Fruit fly (Drosophila melanogaster) whole organism, prepupa: ENCODE data around the gene CG1840.

Experiments
- CG10631 ChIP-seq: fragments of 200-800 bp; sonication (Bioruptor generic); optimal IDR thresholded peaks from 2 replicates; lab custom pipeline; 2016; ENCODE audit warnings: missing biosample characterization, missing genetic modification characterization
- CG11762 ChIP-seq: fragments of 200-800 bp; sonication (Bioruptor generic); optimal IDR thresholded peaks from 3 replicates; lab custom pipeline; 2016; ENCODE audit warnings: missing biosample characterization, missing genetic modification characterization; ENCODE audit not compliant: insufficient read depth
- CG11902 ChIP-seq: fragments of 200-800 bp; sonication (Bioruptor generic); optimal IDR thresholded peaks from 3 replicates; lab custom pipeline; 2016; ENCODE audit warnings: missing biosample characterization, missing genetic modification characterization
- CG15336 ChIP-seq: fragments of 200-800 bp; sonication (Bioruptor generic); IDR thresholded peaks from 2 replicates; pipeline ENCODE4 v1.3.6; 2022; ENCODE audit warnings: missing biosample characterization, missing genetic modification characterization
- CG1621 ChIP-seq: fragments of 200-800 bp; sonication (Bioruptor generic); optimal IDR thresholded peaks from 3 replicates; lab custom pipeline; 2018; ENCODE audit warnings: missing biosample characterization, mild to moderate bottlenecking, missing genetic modification characterization
- CG16779 ChIP-seq: fragments of 200-800 bp; sonication (Bioruptor generic); optimal IDR thresholded peaks from 3 replicates; lab custom pipeline; 2017; ENCODE audit warnings: missing biosample characterization, mild to moderate bottlenecking, missing genetic modification characterization
- CG31627 ChIP-seq: fragments of 200-800 bp; sonication (Bioruptor generic); optimal IDR thresholded peaks from 3 replicates; lab custom pipeline; 2016; ENCODE audit warnings: missing biosample characterization, missing genetic modification characterization
- CG32006 ChIP-seq: fragments of 200-800 bp; sonication (Bioruptor generic); optimal IDR thresholded peaks from 3 replicates; lab custom pipeline; 2017; ENCODE audit warnings: missing biosample characterization, mild to moderate bottlenecking, missing genetic modification characterization
- CG34406 ChIP-seq: fragments of 200-800 bp; sonication (Bioruptor generic); optimal IDR thresholded peaks from 3 replicates; lab custom pipeline; 2016; ENCODE audit warnings: missing biosample characterization, missing genetic modification characterization
- CG3919 ChIP-seq: fragments of 200-800 bp; sonication (Bioruptor generic); optimal IDR thresholded peaks from 3 replicates; lab custom pipeline; 2016; ENCODE audit warnings: missing biosample characterization, missing genetic modification characterization
- CG4318 ChIP-seq: fragments of 200-800 bp; sonication (Bioruptor generic); optimal IDR thresholded peaks from 3 replicates; lab custom pipeline; 2017; ENCODE audit warnings: missing biosample characterization, mild to moderate bottlenecking, missing genetic modification characterization
- CG6163 ChIP-seq: fragments of 200-800 bp; sonication (Bioruptor generic); IDR thresholded peaks from 3 replicates; pipeline ENCODE4 v1.3.6; 2022; ENCODE audit warnings: missing biosample characterization, missing genetic modification characterization
- CG6276 ChIP-seq: fragments of 200-800 bp; sonication (Bioruptor generic); optimal IDR thresholded peaks from 2 replicates; lab custom pipeline; 2017; ENCODE audit warnings: missing biosample characterization, mild to moderate bottlenecking, missing genetic modification characterization
- CG6792 ChIP-seq: fragments of 200-800 bp; sonication (Bioruptor generic); optimal IDR thresholded peaks from 3 replicates; lab custom pipeline; 2016; ENCODE audit warnings: missing biosample characterization, missing genetic modification characterization
- CG6808 ChIP-seq: fragments of 200-800 bp; sonication (Bioruptor generic); optimal IDR thresholded peaks from 3 replicates; lab custom pipeline; 2017; ENCODE audit warnings: missing biosample characterization, missing genetic modification characterization, mild to moderate bottlenecking, moderate library complexity, missing genetic modification reagents
- CG6854 ChIP-seq: fragments of 200-800 bp; sonication (Bioruptor generic); optimal IDR thresholded peaks from 2 replicates; lab custom pipeline; 2017; ENCODE audit warnings: missing biosample characterization, mild to moderate bottlenecking, missing genetic modification characterization
- CG7368 ChIP-seq: fragments of 200-800 bp; sonication (Bioruptor generic); optimal IDR thresholded peaks from 3 replicates; lab custom pipeline; 2016; ENCODE audit warnings: missing biosample characterization, missing genetic modification characterization
- CG8119 ChIP-seq: fragments of 200-800 bp; sonication (Bioruptor generic); IDR thresholded peaks from 3 replicates; pipeline ENCODE4 v1.3.6; 2022; ENCODE audit warnings: missing biosample characterization, missing genetic modification characterization
- CG8319 ChIP-seq: fragments of 200-800 bp; sonication (Bioruptor generic); optimal IDR thresholded peaks from 3 replicates; lab custom pipeline; 2016; ENCODE audit warnings: missing biosample characterization, missing genetic modification characterization
- CG8632 ChIP-seq: fragments of 200-800 bp; sonication (Bioruptor generic); optimal IDR thresholded peaks from 3 replicates; lab custom pipeline; 2016; ENCODE audit warnings: missing biosample characterization, missing genetic modification characterization
- CG9139 ChIP-seq: fragments of 200-800 bp; sonication (Bioruptor generic); optimal IDR thresholded peaks from 3 replicates; lab custom pipeline; 2017; ENCODE audit warnings: missing biosample characterization, mild to moderate bottlenecking, missing genetic modification characterization
- Eip75B ChIP-seq: fragments of 200-800 bp; sonication (Bioruptor generic); optimal IDR thresholded peaks from 3 replicates; lab custom pipeline; 2016; ENCODE audit warnings: missing biosample characterization, missing genetic modification characterization
- Eip78C ChIP-seq: fragments of 200-800 bp; sonication (Bioruptor generic); peaks from one replicate; lab custom pipeline; 2016; ENCODE audit warnings: missing biosample characterization, missing genetic modification characterization
- Ets21C ChIP-seq: fragments of 200-800 bp; sonication (Bioruptor generic); optimal IDR thresholded peaks from 3 replicates; lab custom pipeline; 2016; ENCODE audit warnings: missing biosample characterization, missing genetic modification characterization
- Ets96B ChIP-seq: fragments of 200-800 bp; optimal IDR thresholded peaks from 2 replicates; lab custom pipeline; 2019; ENCODE audit warnings: missing biosample characterization, mild to moderate bottlenecking, missing genetic modification characterization, moderate library complexity
- Gug ChIP-seq: fragments of 200-800 bp; sonication (Bioruptor generic); IDR thresholded peaks from 2 replicates; pipeline ENCODE4 v1.3.6; 2022; ENCODE audit warnings: missing biosample characterization, missing genetic modification characterization
- Hr38 ChIP-seq: sonication (Bioruptor generic); optimal IDR thresholded peaks from 2 replicates; lab custom pipeline; 2016; ENCODE audit warnings: missing biosample characterization, missing genetic modification characterization
- Hr4 ChIP-seq: fragments of 200-800 bp; sonication (Bioruptor generic); optimal IDR thresholded peaks from 3 replicates; lab custom pipeline; 2016; ENCODE audit warnings: missing biosample characterization, missing genetic modification characterization
- Met ChIP-seq: fragments of 200-800 bp; sonication (Bioruptor generic); optimal IDR thresholded peaks from 3 replicates; lab custom pipeline; 2016; ENCODE audit warnings: missing biosample characterization, missing genetic modification characterization
- OdsH ChIP-seq: fragments of 200-800 bp; sonication (Bioruptor generic); optimal IDR thresholded peaks from 3 replicates; lab custom pipeline; 2016; ENCODE audit warnings: missing biosample characterization, missing genetic modification characterization
- Smox ChIP-seq: fragments of 200-800 bp; sonication (Bioruptor generic); optimal IDR thresholded peaks from 3 replicates; lab custom pipeline; 2016; ENCODE audit warnings: missing biosample characterization, missing genetic modification characterization
- Sox102F ChIP-seq: fragments of 200-800 bp; sonication (Bioruptor generic); optimal IDR thresholded peaks from 2 replicates; lab custom pipeline; 2016; ENCODE audit warnings: missing biosample characterization, mild to moderate bottlenecking, missing genetic modification characterization
- achi ChIP-seq: fragments of 200-800 bp; sonication (Bioruptor generic); optimal IDR thresholded peaks from 3 replicates; lab custom pipeline; 2016; ENCODE audit warnings: missing biosample characterization, missing genetic modification characterization
- acj6 ChIP-seq: fragments of 200-800 bp; sonication (Bioruptor generic); optimal IDR thresholded peaks from 3 replicates; lab custom pipeline; 2016; ENCODE audit warnings: missing biosample characterization, missing genetic modification characterization
- cyc ChIP-seq: fragments of 200-800 bp; sonication (Bioruptor generic); optimal IDR thresholded peaks from 3 replicates; lab custom pipeline; 2016; ENCODE audit warnings: missing biosample characterization, missing genetic modification characterization
- dac ChIP-seq: fragments of 200-800 bp; sonication (Bioruptor generic); optimal IDR thresholded peaks from 2 replicates; lab custom pipeline; 2017; ENCODE audit warnings: missing biosample characterization, mild to moderate bottlenecking, missing genetic modification characterization
- eg ChIP-seq: fragments of 200-800 bp; sonication (Bioruptor generic); IDR thresholded peaks from 3 replicates; pipeline ENCODE4 v1.3.6; 2022; ENCODE audit warnings: missing biosample characterization, missing genetic modification characterization
- fd59A ChIP-seq: fragments of 200-800 bp; sonication (Bioruptor generic); optimal IDR thresholded peaks from 2 replicates; lab custom pipeline; 2017; ENCODE audit warnings: missing biosample characterization, mild to moderate bottlenecking, missing genetic modification characterization, missing genetic modification reagents
- fd85E ChIP-seq: fragments of 200-800 bp; sonication (Bioruptor generic); optimal IDR thresholded peaks from 3 replicates; lab custom pipeline; 2016; ENCODE audit warnings: missing biosample characterization, missing genetic modification characterization
- lz ChIP-seq: fragments of 200-800 bp; sonication (Bioruptor generic); optimal IDR thresholded peaks from 3 replicates; lab custom pipeline; 2016; ENCODE audit warnings: missing biosample characterization, missing genetic modification characterization
- net ChIP-seq: fragments of 200-800 bp; sonication (Bioruptor generic); optimal IDR thresholded peaks from 3 replicates; lab custom pipeline; 2016; ENCODE audit warnings: missing biosample characterization, missing genetic modification characterization
- pdm3 ChIP-seq: fragments of 200-800 bp; sonication (Bioruptor generic); optimal IDR thresholded peaks from 3 replicates; lab custom pipeline; 2016; ENCODE audit warnings: missing biosample characterization, missing genetic modification characterization
- salr ChIP-seq, 2 experiments: fragments of 200-800 bp; sonication (Bioruptor generic); optimal IDR thresholded peaks; 3 replicates each; lab custom pipeline; 2016 to 2018; ENCODE audit warnings: missing biosample characterization in 2 of 2, missing genetic modification characterization in 2 of 2, mild to moderate bottlenecking in 1 of 2
- ss ChIP-seq, 2 experiments: fragments of 200-800 bp; sonication (Bioruptor generic); optimal IDR thresholded peaks; 2 replicates in 1 of 2; 3 replicates in 1 of 2; lab custom pipeline; 2017 to 2018; ENCODE audit warnings: mild to moderate bottlenecking in 2 of 2, missing biosample characterization in 2 of 2, missing genetic modification characterization in 2 of 2, moderate library complexity in 1 of 2
- svp ChIP-seq: fragments of 200-800 bp; sonication (Bioruptor generic); peaks from one replicate; lab custom pipeline; 2016; ENCODE audit warnings: missing biosample characterization, missing genetic modification characterization
- topi ChIP-seq: fragments of 200-800 bp; sonication (Bioruptor generic); optimal IDR thresholded peaks from 3 replicates; lab custom pipeline; 2016; ENCODE audit warnings: missing biosample characterization, missing genetic modification characterization

The CG1840 gene

dm6 chrX:11852310-11852709 is 35.8 kb upstream of the CG1840 start, which contains the start of gene p24-1 (continued):
- TF ChIP-seq Sox102F (GFP tag; lab: Kevin White, UChicago): no peak
- no peak for TF ChIP-seq CG6163 (GFP tag; lab: Robert Waterston, UW)
- no peak for TF ChIP-seq net
- no peak for TF ChIP-seq Hr4
- no peak for TF ChIP-seq CG15336 (GFP tag; lab: Robert Waterston, UW)
- no peak for TF ChIP-seq pdm3 (GFP tag; lab: Kevin White, UChicago)
- peak; percentile 50 for TF ChIP-seq CG31627 (GFP tag; lab: Kevin White, UChicago)
- TF ChIP-seq CG8319 (GFP tag; lab: Kevin White, UChicago): no peak
- TF ChIP-seq fd59A (GFP tag; lab: Kevin White, UChicago): no peak
- TF ChIP-seq CG4318 (GFP tag; lab: Kevin White, UChicago): no peak
- no peak for TF ChIP-seq CG8632
- peak; percentile 27 for TF ChIP-seq CG10631 (GFP tag; lab: Kevin White, UChicago)
- TF ChIP-seq dac: no peak
- no peak for TF ChIP-seq Gug (GFP tag; lab: Robert Waterston, UW)
- TF ChIP-seq CG6276 (GFP tag; lab: Kevin White, UChicago): no peak
- TF ChIP-seq salr (GFP tag; optimal IDR thresholded peaks at IDR 0.05; lab: Kevin White, UChicago): no peak
- TF ChIP-seq CG16779: no peak
- no peak for TF ChIP-seq CG34406 (GFP tag; lab: Kevin White, UChicago)
- TF ChIP-seq Met (GFP tag; lab: Kevin White, UChicago): peak; percentile 14
- TF ChIP-seq CG1621 (tag; lab: Kevin White, UChicago): peak; percentile 98
- TF ChIP-seq CG3919: peak; percentile 42
- TF ChIP-seq topi (GFP tag; lab: Kevin White, UChicago): peak; percentile 14
- TF ChIP-seq ss (GFP tag; optimal IDR thresholded peaks at IDR 0.05; lab: Kevin White, UChicago): no peak
- no peak for TF ChIP-seq acj6 (GFP tag; lab: Kevin White, UChicago)
- no peak for TF ChIP-seq Eip75B
- TF ChIP-seq CG32006 (GFP tag; lab: Kevin White, UChicago): no peak
- no peak for TF ChIP-seq CG11762 (GFP tag; lab: Kevin White, UChicago)

- TF ChIP-seq Ets21C (GFP tag; lab: Kevin White, UChicago) (peak; percentile 7), Hr4 (peak; percentile 15), fd59A (GFP tag; lab: Kevin White, UChicago) (no peak), topi (GFP tag; lab: Kevin White, UChicago) (peak; percentile 37), net (peak; percentile 7), Sox102F (GFP tag; lab: Kevin White, UChicago) (peak; percentile 2), CG11902 (no peak), CG9139 (no peak), Ets96B (tag; lab: Kevin White, UChicago) (no peak), CG6854 (GFP tag; lab: Kevin White, UChicago) (peak; percentile 23), fd85E (GFP tag; lab: Kevin White, UChicago) (no peak), CG10631 (GFP tag; lab: Kevin White, UChicago) (peak; percentile 13), Met (GFP tag; lab: Kevin White, UChicago) (peak; percentile 38), CG32006 (GFP tag; lab: Kevin White, UChicago) (no peak), CG7368 (no peak), Eip75B (peak; percentile 22), cyc (GFP tag; lab: Kevin White, UChicago) (peak; percentile 7), CG6276 (GFP tag; lab: Kevin White, UChicago) (no peak), CG3919 (peak; percentile 9), pdm3 (GFP tag; lab: Kevin White, UChicago) (peak; percentile 3), CG11762 (GFP tag; lab: Kevin White, UChicago) (no peak), Hr38 (GFP tag; lab: Kevin White, UChicago) (no peak), CG6808 (no peak), CG8319 (GFP tag; lab: Kevin White, UChicago) (no peak), salr (GFP tag; optimal IDR thresholded peaks at IDR 0.05; lab: Kevin White, UChicago) (no peak), CG4318 (GFP tag; lab: Kevin White, UChicago) (no peak), eg (GFP tag; lab: Robert Waterston, UW) (peak; percentile 17; the same call in 1 of the 3 replicates), CG8119 (GFP tag; lab: Robert Waterston, UW) (peak; percentile 17; the same call in 1 of the 3 replicates), CG16779 (no peak), dac (no peak), Eip78C (GFP tag; lab: Kevin White, UChicago) (peak; percentile 58), Smox (GFP tag; lab: Kevin White, UChicago) (peak; percentile 22), OdsH (GFP tag; lab: Kevin White, UChicago) (peak; percentile 25), CG1621 (tag; lab: Kevin White, UChicago) (peak; percentile 16), CG8632 (no peak), lz (peak; percentile 21), CG6792 (GFP tag; lab: Kevin White, UChicago) (no peak), achi (GFP tag; lab: Kevin White, UChicago) (peak; percentile 29), svp (peak; percentile 67)
Measured at dm6 chrX:11854758-11855465, 33.2 kb upstream of the CG1840 start, which contains the start of the genes CG10347 and ATP7. Gene CG10347 (minus strand): TSS chrX:11854931. Gene ATP7 (plus strand): TSS chrX:11855022.
